Fruit fly (Drosophila melanogaster) whole organism, pupa: ENCODE measurements around the gene CG43347.

ENCODE experiments used
- CG10348 ChIP-seq: fragments of 200-800 bp; sonication (Bioruptor generic); IDR thresholded peaks from 2 replicates; pipeline ENCODE4 v1.3.6; 2022; ENCODE audit warnings: missing biosample characterization, missing genetic modification characterization
- CG12605 ChIP-seq: fragments of 200-800 bp; sonication (Bioruptor generic); IDR thresholded peaks from 2 replicates; pipeline ENCODE4 v1.3.6; 2022; ENCODE audit warnings: missing biosample characterization, missing genetic modification characterization
- CG15710 ChIP-seq: fragments of 200-800 bp; sonication (Bioruptor generic); optimal IDR thresholded peaks from 2 replicates; lab custom pipeline; 2018; ENCODE audit warnings: missing biosample characterization, mild to moderate bottlenecking, missing genetic modification characterization, moderate library complexity
- CG17806 ChIP-seq: fragments of 200-800 bp; sonication (Bioruptor generic); optimal IDR thresholded peaks from 2 replicates; lab custom pipeline; 2018; ENCODE audit warnings: missing biosample characterization, mild to moderate bottlenecking, missing genetic modification characterization, moderate library complexity
- CG4496 ChIP-seq: fragments of 200-800 bp; sonication (Bioruptor generic); IDR thresholded peaks from 3 replicates; pipeline ENCODE4 v1.3.6; 2022; ENCODE audit warnings: missing biosample characterization, missing genetic modification characterization
- CG8159 ChIP-seq: fragments of 200-800 bp; sonication (Bioruptor generic); optimal IDR thresholded peaks from 3 replicates; lab custom pipeline; 2018; ENCODE audit warnings: missing biosample characterization, mild to moderate bottlenecking, missing genetic modification characterization, moderate library complexity
- CG9948 ChIP-seq: fragments of 200-800 bp; sonication (Bioruptor generic); optimal IDR thresholded peaks from 2 replicates; lab custom pipeline; 2018; ENCODE audit warnings: missing biosample characterization, mild to moderate bottlenecking, missing genetic modification characterization, moderate library complexity
- EcR ChIP-seq: fragments of 200-800 bp; sonication (Bioruptor generic); optimal IDR thresholded peaks from 3 replicates; lab custom pipeline; 2019; ENCODE audit warnings: missing biosample characterization, missing genetic modification characterization, mild to moderate bottlenecking, moderate library complexity, missing genetic modification reagents
- Ets98B ChIP-seq: fragments of 200-800 bp; sonication (Bioruptor generic); IDR thresholded peaks from 2 replicates; pipeline ENCODE4 v1.3.6; 2022; ENCODE audit warnings: missing biosample characterization, missing genetic modification characterization
- Pif1A ChIP-seq: fragments of 200-800 bp; sonication (Bioruptor generic); optimal IDR thresholded peaks from 3 replicates; lab custom pipeline; 2016; ENCODE audit warnings: missing biosample characterization, missing genetic modification characterization
- Pif1B ChIP-seq: fragments of 200-800 bp; sonication (Bioruptor generic); optimal IDR thresholded peaks from 3 replicates; lab custom pipeline; 2016; ENCODE audit warnings: missing biosample characterization, missing genetic modification characterization
- Snoo ChIP-seq: fragments of 200-800 bp; sonication (Bioruptor generic); optimal IDR thresholded peaks from 3 replicates; lab custom pipeline; 2017; ENCODE audit warnings: missing biosample characterization, mild to moderate bottlenecking, missing genetic modification characterization, inconsistent platforms
- gl ChIP-seq: fragments of 200-800 bp; sonication (Bioruptor generic); optimal IDR thresholded peaks from 2 replicates; lab custom pipeline; 2018; ENCODE audit warnings: missing biosample characterization, mild to moderate bottlenecking, missing genetic modification characterization

- TF ChIP-seq Ets98B (GFP tag; lab: Robert Waterston, UW) (no peak), CG4496 (GFP tag; lab: Robert Waterston, UW) (no peak), CG15710 (no peak), Snoo (tag; lab: Kevin White, UChicago) (no peak), CG9948 (tag; lab: Kevin White, UChicago) (no peak), Pif1B (no peak), EcR (no peak), CG12605 (GFP tag; lab: Robert Waterston, UW) (no peak), gl (tag; lab: Kevin White, UChicago) (no peak), CG17806 (no peak), CG10348 (GFP tag; lab: Robert Waterston, UW) (no peak), CG8159 (no peak), Pif1A (no peak)
Measured at dm6 chrX:10566491-10566890, 53.5 kb downstream of the CG43347 start, which contains the start of gene CG15296.
